Worm (Caenorhabditis elegans): ENCODE results near the gene C09H10.9.

ce11 chrII:11135773-11136172 lies 31.5 kb downstream of the C09H10.9 start:
- no peak for TF ChIP-seq klf-2 (GFP tag; conservative IDR thresholded peaks at IDR 0.05)
- TF ChIP-seq flt-1 (GFP tag; IDR thresholded peaks at IDR 0.05), result no peak
- TF ChIP-seq ref-1 (GFP tag; conservative IDR thresholded peaks at IDR 0.05), result no peak

Measured in whole organism, midembryonic.